Fruit fly (Drosophila melanogaster) whole organism, embryonic: ENCODE measurements around the gene Dis3l2.

Source experiments
- ATbp ChIP-seq: fragments of 200-800 bp; sonication (Bioruptor generic); optimal IDR thresholded peaks from 2 replicates; lab custom pipeline; 2017; ENCODE audit warnings: missing biosample characterization, mild to moderate bottlenecking, missing genetic modification characterization, missing genetic modification reagents
- Asciz ChIP-seq: fragments of 200-800 bp; sonication (Bioruptor generic); optimal IDR thresholded peaks from 2 replicates; lab custom pipeline; 2017; ENCODE audit warnings: missing biosample characterization, mild to moderate bottlenecking, missing genetic modification characterization, missing genetic modification reagents
- CG1024 ChIP-seq: fragments of 200-800 bp; sonication (Bioruptor generic); IDR thresholded peaks from 2 replicates; pipeline ENCODE4 v1.3.6; 2022; ENCODE audit warnings: missing biosample characterization, missing genetic modification characterization
- CG10321 ChIP-seq: fragments of 200-800 bp; sonication (Bioruptor generic); IDR thresholded peaks from 2 replicates; pipeline ENCODE4 v1.3.6; 2022; ENCODE audit warnings: missing biosample characterization, missing genetic modification characterization
- CG1233 ChIP-seq: fragments of 200-800 bp; sonication (Bioruptor generic); optimal IDR thresholded peaks from 4 replicates; lab custom pipeline; 2018; ENCODE audit warnings: missing biosample characterization, mild to moderate bottlenecking, missing genetic modification characterization
- CG12659 ChIP-seq: fragments of 200-800 bp; sonication (Bioruptor generic); optimal IDR thresholded peaks from 3 replicates; lab custom pipeline; 2017; ENCODE audit warnings: mild to moderate bottlenecking, missing biosample characterization, missing genetic modification reagents, missing genetic modification characterization
- CG13296 ChIP-seq: fragments of 200-800 bp; sonication (Bioruptor generic); optimal IDR thresholded peaks from 3 replicates; lab custom pipeline; 2018; ENCODE audit warnings: missing biosample characterization, mild to moderate bottlenecking, missing genetic modification characterization
- CG14050 ChIP-seq: fragments of 200-800 bp; sonication (Bioruptor generic); IDR thresholded peaks from 3 replicates; pipeline ENCODE4 v1.3.6; 2022; ENCODE audit warnings: missing biosample characterization, missing genetic modification characterization
- CG1603 ChIP-seq: fragments of 200-800 bp; sonication (Bioruptor generic); optimal IDR thresholded peaks from 2 replicates; lab custom pipeline; 2019; ENCODE audit warnings: missing biosample characterization, mild to moderate bottlenecking, missing genetic modification characterization, moderate library complexity
- CG17328 ChIP-seq: fragments of 200-800 bp; sonication (Bioruptor generic); IDR thresholded peaks from 2 replicates; pipeline ENCODE4 v1.3.6; 2022; ENCODE audit warnings: missing biosample characterization, missing genetic modification characterization
- CG17612 ChIP-seq: fragments of 200-800 bp; sonication (Bioruptor generic); IDR thresholded peaks from 2 replicates; pipeline ENCODE4 v1.3.6; 2022; ENCODE audit warnings: missing biosample characterization, missing genetic modification characterization
- CG1832 ChIP-seq: fragments of 200-800 bp; sonication (Bioruptor generic); optimal IDR thresholded peaks from 2 replicates; lab custom pipeline; 2017; ENCODE audit warnings: missing biosample characterization, mild to moderate bottlenecking, missing genetic modification characterization, inconsistent platforms
- CG18476 ChIP-seq: fragments of 200-800 bp; sonication (Bioruptor generic); optimal IDR thresholded peaks from 2 replicates; lab custom pipeline; 2016; ENCODE audit warnings: missing biosample characterization, mild to moderate bottlenecking, missing genetic modification characterization
- CG31224 ChIP-seq: fragments of 200-800 bp; sonication (Bioruptor generic); IDR thresholded peaks from 2 replicates; pipeline ENCODE4 v1.3.6; 2022; ENCODE audit warnings: missing biosample characterization, missing genetic modification characterization
- CG43689 ChIP-seq: fragments of 200-800 bp; sonication (Bioruptor generic); IDR thresholded peaks from 2 replicates; pipeline ENCODE4 v1.3.6; 2022; ENCODE audit warnings: missing biosample characterization, missing genetic modification characterization
- CG4707 ChIP-seq: fragments of 200-800 bp; sonication (Bioruptor generic); optimal IDR thresholded peaks from 2 replicates; lab custom pipeline; 2018; ENCODE audit warnings: missing biosample characterization, mild to moderate bottlenecking, missing genetic modification characterization, moderate library complexity
- CG7745 ChIP-seq: fragments of 200-800 bp; sonication (Bioruptor generic); optimal IDR thresholded peaks from 2 replicates; lab custom pipeline; 2018; ENCODE audit warnings: missing biosample characterization, mild to moderate bottlenecking, missing genetic modification characterization, moderate library complexity
- CG8388 ChIP-seq: fragments of 200-800 bp; sonication (Bioruptor generic); optimal IDR thresholded peaks from 2 replicates; lab custom pipeline; 2019; ENCODE audit warnings: missing biosample characterization, mild to moderate bottlenecking, missing genetic modification characterization, moderate library complexity
- CG9609 ChIP-seq: fragments of 200-800 bp; sonication (Bioruptor generic); optimal IDR thresholded peaks from 3 replicates; lab custom pipeline; 2016; ENCODE audit warnings: missing biosample characterization, missing genetic modification characterization
- CG9727 ChIP-seq: fragments of 200-800 bp; sonication (Bioruptor generic); optimal IDR thresholded peaks from 3 replicates; lab custom pipeline; 2017; ENCODE audit warnings: missing biosample characterization, mild to moderate bottlenecking, missing genetic modification characterization
- Doc2 ChIP-seq: fragments of 200-800 bp; sonication (Bioruptor generic); IDR thresholded peaks from 2 replicates; pipeline ENCODE4 v1.3.6; 2022; ENCODE audit warnings: missing biosample characterization, missing genetic modification characterization
- HLH4C ChIP-seq: fragments of 200-800 bp; sonication (Bioruptor generic); IDR thresholded peaks from 3 replicates; pipeline ENCODE4 v1.3.6; 2022; ENCODE audit warnings: missing biosample characterization, missing genetic modification characterization; ENCODE audit not compliant: partially characterized antibody
- HLH54F ChIP-seq: fragments of 200-800 bp; sonication (Bioruptor generic); optimal IDR thresholded peaks from 3 replicates; lab custom pipeline; 2016; ENCODE audit warnings: missing biosample characterization, missing genetic modification characterization
- Hand ChIP-seq: fragments of 200-800 bp; sonication (Bioruptor generic); optimal IDR thresholded peaks from 2 replicates; lab custom pipeline; 2017; ENCODE audit warnings: mild to moderate bottlenecking, missing biosample characterization, missing genetic modification reagents, missing genetic modification characterization
- HmgZ ChIP-seq: fragments of 200-800 bp; sonication (Bioruptor generic); optimal IDR thresholded peaks from 2 replicates; lab custom pipeline; 2018; ENCODE audit warnings: missing biosample characterization, mild to moderate bottlenecking, missing genetic modification characterization
- Lhr ChIP-seq: fragments of 200-800 bp; sonication (Bioruptor generic); optimal IDR thresholded peaks from 3 replicates; lab custom pipeline; 2017; ENCODE audit warnings: mild to moderate bottlenecking, missing biosample characterization, missing genetic modification reagents, missing genetic modification characterization
- Lpt ChIP-seq: fragments of >200 bp; optimal IDR thresholded peaks from 2 replicates; lab custom pipeline; 2018; ENCODE audit warnings: missing biosample characterization, missing genetic modification characterization
- MBD-R2 ChIP-seq: fragments of 200-800 bp; sonication (Bioruptor generic); IDR thresholded peaks from 2 replicates; pipeline ENCODE4 v1.3.6; 2022; ENCODE audit warnings: missing biosample characterization, missing genetic modification characterization
- Mad ChIP-seq: fragments of 200-800 bp; sonication (Bioruptor generic); optimal IDR thresholded peaks from 2 replicates; lab custom pipeline; 2016; ENCODE audit warnings: missing biosample characterization, missing genetic modification characterization
- Opbp ChIP-seq: fragments of 200-800 bp; sonication (Bioruptor generic); IDR thresholded peaks from 3 replicates; pipeline ENCODE4 v1.3.6; 2022; ENCODE audit warnings: missing biosample characterization, missing genetic modification characterization; ENCODE audit not compliant: partially characterized antibody
- Poxn ChIP-seq: fragments of 200-800 bp; sonication (Bioruptor generic); IDR thresholded peaks from 2 replicates; pipeline ENCODE4 v1.3.6; 2022; ENCODE audit warnings: missing biosample characterization, missing genetic modification characterization
- Xbp1 ChIP-seq: fragments of 200-800 bp; sonication (Bioruptor generic); optimal IDR thresholded peaks from 3 replicates; lab custom pipeline; 2016; ENCODE audit warnings: missing biosample characterization, mild to moderate bottlenecking, missing genetic modification characterization
- ara ChIP-seq: fragments of 200-800 bp; sonication (Bioruptor generic); IDR thresholded peaks from 2 replicates; pipeline ENCODE4 v1.3.6; 2022; ENCODE audit warnings: missing biosample characterization, missing genetic modification characterization
- bab2 ChIP-seq: fragments of 200-800 bp; sonication (Bioruptor generic); optimal IDR thresholded peaks from 2 replicates; lab custom pipeline; 2016; ENCODE audit warnings: missing biosample characterization, missing genetic modification characterization
- chm ChIP-seq: fragments of 200-800 bp; sonication (Bioruptor generic); IDR thresholded peaks from 2 replicates; pipeline ENCODE4 v1.3.6; 2022; ENCODE audit warnings: missing biosample characterization, missing genetic modification characterization
- croc ChIP-seq: fragments of 200-800 bp; sonication (Bioruptor generic); conservative IDR thresholded peaks from 3 replicates; pipeline ENCODE4 v1.3.6; 2022; ENCODE audit warnings: missing biosample characterization, missing genetic modification characterization
- danr ChIP-seq: fragments of 200-800 bp; sonication (Bioruptor generic); IDR thresholded peaks from 2 replicates; pipeline ENCODE4 v1.3.6; 2022; ENCODE audit warnings: missing biosample characterization, missing genetic modification characterization
- dmrt99B ChIP-seq: fragments of 200-800 bp; sonication (Bioruptor generic); optimal IDR thresholded peaks from 2 replicates; lab custom pipeline; 2018; ENCODE audit warnings: missing biosample characterization, mild to moderate bottlenecking, missing genetic modification characterization, moderate library complexity
- fru ChIP-seq: fragments of >200 bp; optimal IDR thresholded peaks from 2 replicates; lab custom pipeline; 2017
- ftz-f1 ChIP-seq: fragments of 200-800 bp; sonication (Bioruptor generic); optimal IDR thresholded peaks from 2 replicates; lab custom pipeline; 2016; ENCODE audit warnings: missing biosample characterization, missing genetic modification characterization
- gem ChIP-seq: fragments of 200-800 bp; sonication (Bioruptor generic); optimal IDR thresholded peaks from 2 replicates; lab custom pipeline; 2019; ENCODE audit warnings: missing biosample characterization, mild to moderate bottlenecking, missing genetic modification characterization, moderate library complexity
- gro ChIP-seq: fragments of 200-800 bp; sonication (Bioruptor generic); optimal IDR thresholded peaks from 2 replicates; lab custom pipeline; 2016; ENCODE audit warnings: missing biosample characterization, missing genetic modification characterization
- gsb ChIP-seq: fragments of 200-800 bp; sonication (Bioruptor generic); IDR thresholded peaks from 2 replicates; pipeline ENCODE4 v1.3.6; 2022; ENCODE audit warnings: missing biosample characterization, missing genetic modification characterization
- lov ChIP-seq, 2 experiments: fragments of 200-800 bp in 1 of 2; fragments of >200 bp in 1 of 2; sonication (Bioruptor generic) in 1 of 2; IDR thresholded peaks in 1 of 2; optimal IDR thresholded peaks in 1 of 2; 2 replicates in 1 of 2; 3 replicates in 1 of 2; pipeline versions ENCODE4 v1.3.6 to Lab custom; 2017 to 2022; ENCODE audit warnings: missing biosample characterization in 1 of 2, missing genetic modification characterization in 1 of 2
- onecut ChIP-seq: fragments of 200-800 bp; sonication (Bioruptor generic); IDR thresholded peaks from 2 replicates; pipeline ENCODE4 v1.3.6; 2022; ENCODE audit warnings: missing biosample characterization, missing genetic modification characterization
- salm ChIP-seq: fragments of 200-800 bp; sonication (Bioruptor generic); optimal IDR thresholded peaks from 2 replicates; lab custom pipeline; 2018; ENCODE audit warnings: missing biosample characterization, mild to moderate bottlenecking, missing genetic modification characterization
- stc ChIP-seq: fragments of 200-800 bp; sonication (Bioruptor generic); IDR thresholded peaks from 2 replicates; pipeline ENCODE4 v1.3.6; 2022; ENCODE audit warnings: missing biosample characterization, missing genetic modification characterization
- twi ChIP-seq: fragments of 200-800 bp; optimal IDR thresholded peaks from 2 replicates; lab custom pipeline; 2019; ENCODE audit warnings: missing biosample characterization, mild to moderate bottlenecking, missing genetic modification characterization, moderate library complexity
- tx ChIP-seq: fragments of 200-800 bp; sonication (Bioruptor generic); optimal IDR thresholded peaks from 2 replicates; lab custom pipeline; 2016; ENCODE audit warnings: missing biosample characterization, missing genetic modification characterization

Dis3l2 gene

DNA sequence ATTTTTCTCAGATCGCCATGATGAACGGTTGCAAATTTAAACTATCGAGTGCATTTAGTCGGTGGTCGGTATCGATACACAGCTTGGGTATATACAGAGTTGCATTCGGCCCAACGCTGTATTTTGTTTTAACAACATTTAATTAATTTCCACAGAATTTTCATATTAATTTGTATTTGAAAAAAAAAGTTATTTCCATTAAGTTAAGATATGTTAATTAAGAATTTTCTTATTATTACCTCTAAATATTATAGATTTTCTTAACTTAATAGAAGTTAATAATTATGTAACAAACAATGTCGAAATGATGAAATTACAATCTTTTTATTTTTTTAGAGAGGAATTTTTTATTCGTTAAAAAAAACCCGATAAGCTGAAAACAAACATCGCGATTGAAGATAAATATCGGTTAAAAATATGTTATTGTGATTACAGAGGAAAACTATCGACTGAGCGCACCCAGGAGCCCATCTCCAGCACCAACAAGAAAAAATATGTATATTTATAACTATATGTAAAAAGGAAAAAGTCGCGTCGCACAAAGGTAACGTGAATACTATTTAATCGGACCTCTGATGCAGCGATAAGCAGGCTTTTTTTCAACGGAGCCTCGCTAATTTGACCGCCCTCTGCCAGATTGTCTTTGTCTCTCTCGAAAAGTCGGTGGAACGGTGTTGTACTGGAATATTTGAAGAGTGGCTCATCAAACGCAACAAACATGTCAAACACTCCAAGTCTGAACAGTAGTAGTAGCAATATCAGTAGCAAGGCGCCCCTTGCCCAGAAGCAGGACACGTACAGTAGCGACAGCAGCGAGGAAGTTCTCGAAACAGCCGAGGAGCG is 12.5 kb upstream of the Dis3l2 start, which contains the start of the genes rno and mri (continued):
- TF ChIP-seq lov (optimal IDR thresholded peaks at IDR 0.05; lab: Kevin White, UChicago), result no peak
- TF ChIP-seq lov (GFP tag; IDR thresholded peaks at IDR 0.05; lab: Robert Waterston, UW), result 0 out of 3 replicates have a peak, but pooled peaks have one; percentile 44
- peak; percentile 66 for TF ChIP-seq Lhr (GFP tag; lab: Kevin White, UChicago)
- TF ChIP-seq Poxn (GFP tag; lab: Robert Waterston, UW), result no peak
- no peak for TF ChIP-seq danr (GFP tag; lab: Robert Waterston, UW)
- peak; percentile 50 for TF ChIP-seq chm (GFP tag; lab: Robert Waterston, UW)
- TF ChIP-seq ftz-f1, result no peak
- peak; percentile 19; the same call in 1 of the 3 replicates for TF ChIP-seq croc
- no peak for TF ChIP-seq tx (GFP tag; lab: Kevin White, UChicago)
- no peak for TF ChIP-seq CG1832 (GFP tag; lab: Kevin White, UChicago)
- TF ChIP-seq Doc2 (GFP tag; lab: Robert Waterston, UW), result no peak
- peak; percentile 10 for TF ChIP-seq Mad (GFP tag; lab: Kevin White, UChicago)
- peak; percentile 60 for TF ChIP-seq CG12659 (GFP tag; lab: Kevin White, UChicago)
- peak; percentile 56; the same call in 1 of the 2 replicates for TF ChIP-seq ara (GFP tag; lab: Robert Waterston, UW)
- TF ChIP-seq CG10321 (GFP tag; lab: Robert Waterston, UW), result peak; percentile 17; the same call in 1 of the 2 replicates
- no peak for TF ChIP-seq dmrt99B
- TF ChIP-seq gsb, result no peak
- TF ChIP-seq HLH4C, result peak; percentile 91
- TF ChIP-seq bab2 (GFP tag; lab: Kevin White, UChicago), result peak; percentile 51
- peak; percentile 64 for TF ChIP-seq CG8388 (GFP tag; lab: Kevin White, UChicago)
- no peak for TF ChIP-seq salm (tag; lab: Kevin White, UChicago)
- peak; percentile 68 for TF ChIP-seq CG1233 (GFP tag; lab: Kevin White, UChicago)
- TF ChIP-seq Asciz (GFP tag; lab: Kevin White, UChicago), result no peak
- TF ChIP-seq HLH54F (GFP tag; lab: Kevin White, UChicago), result peak; percentile 27
- TF ChIP-seq HmgZ (tag; lab: Kevin White, UChicago), result peak; percentile 2
- TF ChIP-seq CG4707 (GFP tag; lab: Kevin White, UChicago), result no peak
- TF ChIP-seq MBD-R2, result peak; percentile 26
- peak; percentile 28 for TF ChIP-seq onecut
- TF ChIP-seq gem, result peak; percentile 90
- peak; percentile 57 for TF ChIP-seq CG1603 (tag; lab: Kevin White, UChicago)
- peak; percentile 91 for TF ChIP-seq Opbp
- no peak for TF ChIP-seq CG9609 (GFP tag; lab: Kevin White, UChicago)
- no peak for TF ChIP-seq gro
- TF ChIP-seq CG13296 (GFP tag; lab: Kevin White, UChicago), result no peak
- peak; percentile 62 for TF ChIP-seq twi (tag; lab: Kevin White, UChicago)
- TF ChIP-seq CG18476 (GFP tag; lab: Kevin White, UChicago), result no peak
- peak; percentile 83 for TF ChIP-seq CG9727
- peak; percentile 40; the same call in 1 of the 3 replicates for TF ChIP-seq CG14050 (GFP tag; lab: Robert Waterston, UW)
- peak; percentile 7 for TF ChIP-seq ATbp (GFP tag; lab: Kevin White, UChicago)
- no peak for TF ChIP-seq CG7745 (tag; lab: Kevin White, UChicago)
- no peak for TF ChIP-seq Lpt
- peak; percentile 63; the same call in 1 of the 2 replicates for TF ChIP-seq stc (GFP tag; lab: Robert Waterston, UW)
- no peak for TF ChIP-seq fru
- TF ChIP-seq Hand (GFP tag; lab: Kevin White, UChicago), result no peak
- no peak; the same call in 1 of the 2 replicates for TF ChIP-seq CG31224 (GFP tag; lab: Robert Waterston, UW)
- TF ChIP-seq CG1024, result no peak
- peak; percentile 66 for TF ChIP-seq Xbp1 (GFP tag; lab: Kevin White, UChicago)
- no peak for TF ChIP-seq CG17612 (GFP tag; lab: Robert Waterston, UW)
- TF ChIP-seq CG43689 (GFP tag; lab: Robert Waterston, UW), result no peak
- peak; percentile 78 for TF ChIP-seq CG17328
